Fruit fly (Drosophila melanogaster): ENCODE results near the gene CG3164.
A peak's percentile ranks its signal among the peaks of the same experiment; 100 is the strongest.

The CG3164 gene

dm6 chr2L:166115-167069 lies 35.8 kb upstream of the CG3164 start (continued):
- TF ChIP-seq ci (GFP tag; IDR thresholded peaks at IDR 0.05) (no peak), jumu (GFP tag; optimal IDR thresholded peaks at IDR 0.05) (peak; percentile 56), CG16779 (GFP tag; IDR thresholded peaks at IDR 0.05) (no peak), MESR4 (GFP tag; optimal IDR thresholded peaks at IDR 0.05) (no peak), zen2 (GFP tag; IDR thresholded peaks at IDR 0.05; ENCODE audit: partially characterized antibody) (no peak), CG7745 (tag; optimal IDR thresholded peaks at IDR 0.05) (peak; percentile 61), GATAe (GFP tag; conservative IDR thresholded peaks at IDR 0.05) (no peak), knrl (GFP tag; IDR thresholded peaks at IDR 0.05; ENCODE audit: partially characterized antibody) (no peak), CG14050 (GFP tag; IDR thresholded peaks at IDR 0.05) (no peak), CG30431 (GFP tag; optimal IDR thresholded peaks at IDR 0.05) (no peak), stc (GFP tag; IDR thresholded peaks at IDR 0.05) (no peak), CG8924 (tag; optimal IDR thresholded peaks at IDR 0.05) (peak; percentile 64), HLH4C (GFP tag; IDR thresholded peaks at IDR 0.05; ENCODE audit: partially characterized antibody) (no peak), Side (GFP tag; optimal IDR thresholded peaks at IDR 0.05) (peak; percentile 87), CG6272 (GFP tag; IDR thresholded peaks at IDR 0.05) (no peak), phol (tag; optimal IDR thresholded peaks at IDR 0.05) (no peak), CG32532 (GFP tag; IDR thresholded peaks at IDR 0.05) (no peak), Bteb2 (GFP tag; optimal IDR thresholded peaks at IDR 0.05) (peak; percentile 34), NfI (GFP tag; optimal IDR thresholded peaks at IDR 0.05) (peak; percentile 68), CG16815 (GFP tag; optimal IDR thresholded peaks at IDR 0.05) (no peak), CG33557 (GFP tag; optimal IDR thresholded peaks at IDR 0.05) (peak; percentile 56), Hmx (GFP tag; optimal IDR thresholded peaks at IDR 0.05) (no peak), CG3281 (GFP tag; optimal IDR thresholded peaks at IDR 0.05) (peak; percentile 86), CG1233 (GFP tag; optimal IDR thresholded peaks at IDR 0.05) (peak; percentile 78), tap (tag; optimal IDR thresholded peaks at IDR 0.05) (peak; percentile 41), B-H2 (GFP tag; optimal IDR thresholded peaks at IDR 0.05) (peak; percentile 96), disco-r (GFP tag; optimal IDR thresholded peaks at IDR 0.05) (peak; percentile 41), CG34376 (GFP tag; optimal IDR thresholded peaks at IDR 0.05) (peak; percentile 97), nau (GFP tag; optimal IDR thresholded peaks at IDR 0.05) (peak; percentile 91), CG10462 (GFP tag; optimal IDR thresholded peaks at IDR 0.05) (no peak), lab (GFP tag; optimal IDR thresholded peaks at IDR 0.05) (peak; percentile 95), Dfd (GFP tag; optimal IDR thresholded peaks at IDR 0.05) (no peak), toy (GFP tag; IDR thresholded peaks at IDR 0.05) (no peak), Bdp1 (GFP tag; optimal IDR thresholded peaks at IDR 0.05) (no peak), run (tag; optimal IDR thresholded peaks at IDR 0.05) (peak; percentile 77), slou (GFP tag; optimal IDR thresholded peaks at IDR 0.05) (peak; percentile 23), Dll (GFP tag; IDR thresholded peaks at IDR 0.05; ENCODE audit: partially characterized antibody) (no peak), Dip3 (GFP tag; optimal IDR thresholded peaks at IDR 0.05) (peak; percentile 65), hkb (optimal IDR thresholded peaks at IDR 0.05) (no peak), hkb (GFP tag; IDR thresholded peaks at IDR 0.05) (no peak), CG1792 (GFP tag; optimal IDR thresholded peaks at IDR 0.05) (peak; percentile 78), CG8944 (GFP tag; optimal IDR thresholded peaks at IDR 0.05) (no peak), CG1024 (GFP tag; IDR thresholded peaks at IDR 0.05) (no peak), Ets65A (GFP tag) (no peak), lilli (GFP tag; optimal IDR thresholded peaks at IDR 0.05) (peak; percentile 54), sob (GFP tag; IDR thresholded peaks at IDR 0.05) (no peak), emc (GFP tag; optimal IDR thresholded peaks at IDR 0.05) (no peak), NFAT (GFP tag; IDR thresholded peaks at IDR 0.05) (no peak), Sox100B (GFP tag; optimal IDR thresholded peaks at IDR 0.05) (peak; percentile 74), bcd (GFP tag; optimal IDR thresholded peaks at IDR 0.05) (peak; percentile 64)

Measured in whole organism, embryonic.